Fruit fly (Drosophila melanogaster): ENCODE measurements around the gene kipf.

kipf gene

DNA sequence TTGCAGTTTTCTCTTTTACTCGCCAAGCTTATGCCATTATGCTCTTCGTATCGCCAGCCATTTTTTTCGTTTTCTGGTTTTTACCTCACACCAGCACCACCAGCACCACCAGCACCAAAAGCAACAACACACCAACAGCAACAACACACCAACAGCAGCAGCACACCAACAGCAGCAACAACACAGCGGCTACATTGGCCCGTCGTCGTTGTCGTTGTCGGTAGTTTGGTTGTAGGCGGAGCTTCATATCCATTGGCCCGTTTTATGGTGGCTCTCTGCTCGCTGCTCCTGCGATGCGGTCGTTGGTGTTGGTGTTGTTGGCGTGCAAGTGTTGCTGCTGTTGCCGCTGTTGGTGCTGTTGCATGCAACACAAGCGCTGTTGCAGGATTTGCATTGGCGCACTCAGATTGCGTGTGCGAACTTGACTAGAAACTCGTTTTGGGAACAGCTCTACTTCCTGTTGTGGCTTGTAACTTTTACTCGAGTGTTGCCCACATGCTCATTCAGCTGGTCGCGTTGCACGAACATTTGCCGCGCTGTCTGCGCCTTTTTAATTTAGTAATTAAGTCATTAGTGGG, 23.2 kb downstream of the kipf start (continued):
- TF ChIP-seq CG4820 (GFP tag; optimal IDR thresholded peaks at IDR 0.05) (no peak), CG17186 (GFP tag; optimal IDR thresholded peaks at IDR 0.05) (no peak), ems (GFP tag; optimal IDR thresholded peaks at IDR 0.05) (no peak), Vsx1 (GFP tag; optimal IDR thresholded peaks at IDR 0.05) (no peak), CG42726 (GFP tag; IDR thresholded peaks at IDR 0.05; ENCODE audit: partially characterized antibody) (0 out of 2 replicates have a peak, but pooled peaks have one; percentile 34), CG5180 (GFP tag; optimal IDR thresholded peaks at IDR 0.05) (peak; percentile 84), row (GFP tag; IDR thresholded peaks at IDR 0.05) (no peak), D (optimal IDR thresholded peaks at IDR 0.05) (peak; percentile 32), D (GFP tag; optimal IDR thresholded peaks at IDR 0.05) (no peak), Sox102F (GFP tag; optimal IDR thresholded peaks at IDR 0.05) (no peak), CG17568 (GFP tag; optimal IDR thresholded peaks at IDR 0.05) (no peak), CG12659 (GFP tag; optimal IDR thresholded peaks at IDR 0.05) (no peak), tx (GFP tag; optimal IDR thresholded peaks at IDR 0.05) (no peak), CG13287 (GFP tag; IDR thresholded peaks at IDR 0.05; ENCODE audit: partially characterized antibody) (peak; percentile 14; the same call in 1 of the 2 replicates), CG3407 (GFP tag; optimal IDR thresholded peaks at IDR 0.05) (no peak), Nf-YC (tag; optimal IDR thresholded peaks at IDR 0.05) (peak; percentile 97), CG17802 (tag; optimal IDR thresholded peaks at IDR 0.05) (no peak), CG4360 (GFP tag; IDR thresholded peaks at IDR 0.05) (peak; percentile 91), gsb-n (tag; optimal IDR thresholded peaks at IDR 0.05) (no peak), Nf-YA (GFP tag; IDR thresholded peaks at IDR 0.05) (peak; percentile 73), zen2 (GFP tag; IDR thresholded peaks at IDR 0.05; ENCODE audit: partially characterized antibody) (no peak), Nf-YB (GFP tag; optimal IDR thresholded peaks at IDR 0.05) (peak; percentile 99), CG7556 (GFP tag; optimal IDR thresholded peaks at IDR 0.05) (no peak), CG11093 (GFP tag; IDR thresholded peaks at IDR 0.05) (0 out of 3 replicates have a peak, but pooled peaks have one; percentile 15), CG2199 (GFP tag; IDR thresholded peaks at IDR 0.05) (0 out of 3 replicates have a peak, but pooled peaks have one; percentile 55), chinmo (GFP tag; IDR thresholded peaks at IDR 0.05; ENCODE audit: partially characterized antibody) (peak; percentile 66; the same call in 1 of the 4 replicates), B-H2 (GFP tag; optimal IDR thresholded peaks at IDR 0.05) (no peak), Deaf1 (tag; optimal IDR thresholded peaks at IDR 0.05) (peak; percentile 62), CoRest (tag; optimal IDR thresholded peaks at IDR 0.05) (peak; percentile 1), HLH4C (GFP tag; IDR thresholded peaks at IDR 0.05; ENCODE audit: partially characterized antibody) (0 out of 3 replicates have a peak, but pooled peaks have one; percentile 34), BtbVII (GFP tag; optimal IDR thresholded peaks at IDR 0.05) (no peak), Hr51 (GFP tag; optimal IDR thresholded peaks at IDR 0.05) (no peak), CG3163 (GFP tag; optimal IDR thresholded peaks at IDR 0.05) (peak; percentile 4), Hsf (GFP tag; optimal IDR thresholded peaks at IDR 0.05) (no peak), CG6854 (GFP tag; optimal IDR thresholded peaks at IDR 0.05) (no peak), nom (GFP tag; optimal IDR thresholded peaks at IDR 0.05) (peak; percentile 23), ftz-f1 (GFP tag; optimal IDR thresholded peaks at IDR 0.05) (no peak)

DNA sequence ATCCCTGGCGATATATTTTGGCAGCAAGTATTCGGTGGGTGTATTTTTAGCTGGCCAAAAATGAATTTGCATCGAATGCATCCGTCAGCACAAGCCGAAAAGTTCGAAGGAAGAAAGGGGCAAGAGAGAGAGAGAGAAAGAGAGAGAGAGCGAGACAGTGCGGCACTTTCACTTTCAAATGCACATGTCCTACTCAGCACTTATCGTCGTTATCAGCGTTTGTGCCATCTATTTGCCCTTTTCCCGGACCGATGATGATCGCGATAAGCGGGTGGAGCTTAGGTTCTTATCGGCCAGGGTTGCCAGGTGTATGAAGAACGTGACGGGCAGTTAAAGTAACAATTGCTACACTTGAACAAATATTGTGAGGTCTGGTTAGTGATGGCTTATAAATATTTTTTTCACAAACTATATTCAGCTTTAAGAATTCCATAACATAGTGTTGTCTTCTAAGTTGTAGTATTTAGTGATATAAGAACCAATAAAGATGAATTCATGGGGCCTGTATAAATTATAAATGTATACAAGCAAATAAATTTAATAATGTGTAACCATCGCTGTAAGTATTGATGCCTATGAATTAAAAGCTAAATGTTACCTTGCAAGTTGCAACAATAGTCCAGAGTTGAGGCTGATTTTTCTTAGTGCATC, 31.2 kb downstream of the kipf start:
- TF ChIP-seq Elba2 (GFP tag; optimal IDR thresholded peaks at IDR 0.05) (no peak), Blimp-1 (GFP tag; optimal IDR thresholded peaks at IDR 0.05) (peak; percentile 48), grn (GFP tag; optimal IDR thresholded peaks at IDR 0.05) (peak; percentile 50), dmrt11E (tag; optimal IDR thresholded peaks at IDR 0.05) (peak; percentile 17), CG15479 (GFP tag; optimal IDR thresholded peaks at IDR 0.05) (peak; percentile 49), gem (tag; optimal IDR thresholded peaks at IDR 0.05) (peak; percentile 17), CG9609 (GFP tag; optimal IDR thresholded peaks at IDR 0.05) (no peak), Trl (optimal IDR thresholded peaks at IDR 0.05) (peak in 1 of 2 experiments; percentile 6), Trl (GFP tag; optimal IDR thresholded peaks at IDR 0.05) (no peak), D (optimal IDR thresholded peaks at IDR 0.05) (no peak), D (GFP tag; optimal IDR thresholded peaks at IDR 0.05) (no peak), fu2 (GFP tag; optimal IDR thresholded peaks at IDR 0.05) (no peak), az2 (GFP tag; optimal IDR thresholded peaks at IDR 0.05) (no peak), CG9437 (GFP tag; optimal IDR thresholded peaks at IDR 0.05) (peak; percentile 21)
